Worm (Caenorhabditis elegans) whole organism, L1 larva: ENCODE results near the gene sru-6.

ENCODE experiments used
- F16B12.6 ChIP-seq: fragments of 150-350 bp; optimal IDR thresholded peaks from 2 replicates; lab custom pipeline; 2014; ENCODE audit warnings: missing biosample characterization, missing genetic modification characterization
- Y116A8C.19 ChIP-seq: sonication (generic microtip); optimal IDR thresholded peaks from 2 replicates; lab custom pipeline; 2016; ENCODE audit warnings: missing compliant biosample characterization, missing genetic modification characterization, borderline replicate concordance
- alr-1 ChIP-seq: fragments of 200-800 bp; sonication (Bioruptor generic); optimal IDR thresholded peaks from 2 replicates; lab custom pipeline; 2018; ENCODE audit warnings: borderline replicate concordance, mild to moderate bottlenecking, missing genetic modification characterization, missing compliant biosample characterization
- blmp-1 ChIP-seq: fragments of 150-350 bp; optimal IDR thresholded peaks from 2 replicates; lab custom pipeline; 2014; ENCODE audit warnings: missing biosample characterization, missing genetic modification characterization
- ceh-63 ChIP-seq: fragments of 200-800 bp; sonication (Bioruptor generic); optimal IDR thresholded peaks from 2 replicates; lab custom pipeline; 2018; ENCODE audit warnings: mild to moderate bottlenecking, missing genetic modification characterization, missing compliant biosample characterization
- ces-1 ChIP-seq: fragments of 150-350 bp; optimal IDR thresholded peaks from 2 replicates; lab custom pipeline; 2014; ENCODE audit warnings: missing biosample characterization, missing genetic modification reagents, missing genetic modification characterization
- dpl-1 ChIP-seq, 3 experiments: fragments of 150-350 bp in 2 of 3; sonication (generic microtip) in 1 of 3; optimal IDR thresholded peaks; 2 replicates each; lab custom pipeline; 2014 to 2017; ENCODE audit warnings: missing biosample characterization in 3 of 3, missing genetic modification characterization in 3 of 3, missing genetic modification reagents in 3 of 3
- dsc-1 ChIP-seq: sonication (generic microtip); optimal IDR thresholded peaks from 2 replicates; lab custom pipeline; 2016; ENCODE audit warnings: mild to moderate bottlenecking, missing genetic modification characterization, missing compliant biosample characterization
- efl-1 ChIP-seq, 4 experiments: fragments of 150-350 bp; optimal IDR thresholded peaks in 3 of 4; peaks in 1 of 4; 1 replicate in 1 of 4; 2 replicates in 3 of 4; lab custom pipeline; 2014; ENCODE audit warnings: missing biosample characterization in 2 of 4, missing genetic modification characterization in 2 of 4, missing genetic modification reagents in 2 of 4
- elt-2 ChIP-seq: sonication (generic microtip); optimal IDR thresholded peaks from 2 replicates; lab custom pipeline; 2016; ENCODE audit warnings: missing genetic modification characterization, mild to moderate bottlenecking, inconsistent platforms, missing compliant biosample characterization, missing genetic modification reagents
- fkh-4 ChIP-seq: sonication (generic microtip); optimal IDR thresholded peaks from 2 replicates; lab custom pipeline; 2016; ENCODE audit warnings: missing compliant biosample characterization, missing genetic modification characterization, borderline replicate concordance
- grh-1 ChIP-seq: fragments of 200-800 bp; sonication (Bioruptor generic); IDR thresholded peaks from 2 replicates; pipeline ENCODE4 v1.3.6; 2022; ENCODE audit warnings: missing genetic modification reagents, missing genetic modification characterization, missing compliant biosample characterization
- hlh-17 ChIP-seq: fragments of 200-800 bp; sonication (Bioruptor generic); optimal IDR thresholded peaks from 2 replicates; lab custom pipeline; 2018; ENCODE audit warnings: missing genetic modification characterization, mild to moderate bottlenecking, missing compliant biosample characterization, moderate library complexity, borderline replicate concordance
- hpl-2 ChIP-seq: fragments of 150-350 bp; optimal IDR thresholded peaks from 2 replicates; lab custom pipeline; 2014; ENCODE audit warnings: missing biosample characterization, missing genetic modification reagents, missing genetic modification characterization
- isw-1 ChIP-seq: fragments of 200-800 bp; sonication (Bioruptor generic); IDR thresholded peaks from 2 replicates; pipeline ENCODE4 v1.3.6; 2022; ENCODE audit warnings: missing genetic modification characterization, missing compliant biosample characterization
- jun-1 ChIP-seq: fragments of 150-350 bp; optimal IDR thresholded peaks from 2 replicates; lab custom pipeline; 2014; ENCODE audit warnings: missing biosample characterization, missing genetic modification reagents, missing genetic modification characterization
- lin-14 ChIP-seq: fragments of 200-800 bp; sonication (Bioruptor generic); optimal IDR thresholded peaks from 2 replicates; lab custom pipeline; 2018; ENCODE audit warnings: mild to moderate bottlenecking, missing genetic modification characterization, moderate library complexity, missing compliant biosample characterization
- lin-35 ChIP-seq, 2 experiments: fragments of 150-350 bp; optimal IDR thresholded peaks; 2 replicates each; lab custom pipeline; 2014; ENCODE audit warnings: missing biosample characterization in 2 of 2, missing genetic modification characterization in 2 of 2, missing genetic modification reagents in 2 of 2
- lir-3 ChIP-seq: sonication (generic microtip); optimal IDR thresholded peaks from 2 replicates; lab custom pipeline; 2016; ENCODE audit warnings: mild to moderate bottlenecking, missing genetic modification characterization, moderate library complexity, missing compliant biosample characterization; ENCODE audit not compliant: poor library complexity
- mab-9 ChIP-seq: fragments of 200-800 bp; sonication (Bioruptor generic); IDR thresholded peaks from 2 replicates; pipeline ENCODE4 v1.3.6; 2022; ENCODE audit warnings: missing genetic modification reagents, missing genetic modification characterization, missing compliant biosample characterization
- mep-1 ChIP-seq: fragments of 150-350 bp; optimal IDR thresholded peaks from 2 replicates; lab custom pipeline; 2014; ENCODE audit warnings: missing biosample characterization, missing genetic modification characterization
- nhr-28 ChIP-seq: fragments of 150-350 bp; optimal IDR thresholded peaks from 2 replicates; lab custom pipeline; 2014; ENCODE audit warnings: missing biosample characterization, missing genetic modification characterization
- nhr-76 ChIP-seq: sonication (generic microtip); optimal IDR thresholded peaks from 2 replicates; lab custom pipeline; 2017; ENCODE audit warnings: missing biosample characterization, missing genetic modification characterization
- nhr-84 ChIP-seq: sonication (generic microtip); optimal IDR thresholded peaks from 2 replicates; lab custom pipeline; 2017; ENCODE audit warnings: missing biosample characterization, missing genetic modification characterization
- nhr-85 ChIP-seq: sonication (generic microtip); peaks from one replicate; lab custom pipeline; 2016; ENCODE audit warnings: missing genetic modification characterization, inconsistent platforms, missing compliant biosample characterization
- pag-3 ChIP-seq: sonication (generic microtip); optimal IDR thresholded peaks from 2 replicates; lab custom pipeline; 2017; ENCODE audit warnings: missing genetic modification characterization, mild to moderate bottlenecking, missing compliant biosample characterization, antibody characterized with exemption, borderline replicate concordance; ENCODE audit not compliant: insufficient read depth
- pqm-1 ChIP-seq: sonication (generic microtip); optimal IDR thresholded peaks from 3 replicates; lab custom pipeline; 2017; ENCODE audit warnings: missing biosample characterization, missing genetic modification characterization
- skn-1 ChIP-seq: fragments of 150-350 bp; optimal IDR thresholded peaks from 2 replicates; lab custom pipeline; 2014; ENCODE audit warnings: missing biosample characterization, missing genetic modification characterization
- snpc-4 ChIP-seq: fragments of 150-350 bp; optimal IDR thresholded peaks from 2 replicates; lab custom pipeline; 2014; ENCODE audit warnings: missing biosample characterization, missing genetic modification characterization
- sptf-1 ChIP-seq: fragments of 150-350 bp; optimal IDR thresholded peaks from 2 replicates; lab custom pipeline; 2014; ENCODE audit warnings: missing biosample characterization, missing genetic modification characterization
- swsn-7 ChIP-seq: sonication (generic microtip); optimal IDR thresholded peaks from 2 replicates; lab custom pipeline; 2016; ENCODE audit warnings: missing genetic modification characterization, missing compliant biosample characterization
- tlp-1 ChIP-seq: fragments of 150-350 bp; optimal IDR thresholded peaks from 2 replicates; lab custom pipeline; 2014; ENCODE audit warnings: missing biosample characterization, missing genetic modification characterization
- unc-62 ChIP-seq: fragments of 150-350 bp; optimal IDR thresholded peaks from 2 replicates; lab custom pipeline; 2014; ENCODE audit warnings: missing biosample characterization, missing genetic modification reagents, missing genetic modification characterization
- vab-15 ChIP-seq: sonication (generic microtip); optimal IDR thresholded peaks from 2 replicates; lab custom pipeline; 2017; ENCODE audit warnings: missing genotype, mild to moderate bottlenecking, missing genetic modification characterization, missing compliant biosample characterization
- xbp-1 ChIP-seq: sonication (generic microtip); optimal IDR thresholded peaks from 2 replicates; lab custom pipeline; 2016; ENCODE audit warnings: missing genetic modification characterization, missing compliant biosample characterization
- zip-4 ChIP-seq: fragments of 200-800 bp; sonication (Bioruptor generic); optimal IDR thresholded peaks from 2 replicates; lab custom pipeline; 2018; ENCODE audit warnings: mild to moderate bottlenecking, missing genetic modification characterization, moderate library complexity, missing compliant biosample characterization

sru-6 gene

DNA sequence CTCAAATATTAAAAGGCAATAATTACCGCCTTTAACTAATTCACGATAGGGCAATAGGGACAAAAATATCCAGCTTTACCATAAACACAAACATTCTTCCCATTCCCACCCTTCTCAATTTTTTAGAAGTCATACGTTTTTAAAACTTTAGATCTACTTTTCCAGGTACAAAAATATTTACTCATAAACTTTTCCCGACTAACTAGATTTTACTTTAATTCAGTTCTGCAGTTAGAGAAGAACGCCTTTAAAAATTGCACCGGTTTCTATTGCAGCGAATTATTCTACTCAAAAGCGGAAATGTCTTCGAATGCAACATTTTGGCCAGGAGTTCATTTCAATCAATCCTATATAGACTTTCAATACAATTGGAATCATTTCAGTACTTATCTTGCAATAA, 5.9 kb downstream of the sru-6 start, which contains the start of gene sru-3:
TSS of gene sru-3 (plus strand) at position 301 of the 400 bp plus-strand sequence.
- TF ChIP-seq zip-4 (GFP tag; lab: Kevin White, UChicago) (no peak), mab-9 (GFP tag; lab: Robert Waterston, UW) (no peak), vab-15 (no peak), nhr-85 (tag; lab: Kevin White, UChicago) (peak; percentile 25), nhr-28 (tag; lab: Kevin White, UChicago) (no peak)

DNA sequence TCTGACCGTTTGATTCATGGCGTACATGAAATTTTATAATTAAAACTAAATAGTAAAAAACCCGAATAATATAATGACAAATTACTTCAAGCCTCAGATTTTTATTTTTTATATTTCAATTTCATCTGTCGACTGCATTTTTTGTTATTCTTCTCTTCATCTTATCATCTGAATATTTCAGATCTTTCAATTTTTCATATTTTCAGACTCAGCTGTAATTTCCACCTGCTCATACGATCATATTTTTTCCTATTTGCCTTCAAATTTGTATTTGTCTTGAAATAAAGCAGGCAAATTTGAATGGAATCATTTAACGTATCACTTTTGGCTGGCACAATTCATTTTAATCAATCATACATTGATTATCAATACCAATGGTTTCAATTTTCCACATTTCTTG, 7.7 kb downstream of the sru-6 start, which contains the start of gene sru-4:
TSS of gene sru-4 (plus strand) at position 301 of the 400 bp plus-strand sequence.
- TF ChIP-seq swsn-7 (tag; lab: Kevin White, UChicago) (no peak), isw-1 (GFP tag; lab: Robert Waterston, UW) (no peak), pqm-1 (tag; lab: Kevin White, UChicago) (no peak), lin-14 (GFP tag; lab: Kevin White, UChicago) (no peak), alr-1 (tag; lab: Kevin White, UChicago) (no peak), zip-4 (GFP tag; lab: Kevin White, UChicago) (no peak), ceh-63 (GFP tag; lab: Kevin White, UChicago) (no peak), pag-3 (no peak), hpl-2 (GFP tag; lab: Kevin White, UChicago) (no peak), lir-3 (no peak), jun-1 (tag; lab: Kevin White, UChicago) (no peak), tlp-1 (tag; lab: Kevin White, UChicago) (no peak), F16B12.6 (tag; lab: Kevin White, UChicago) (no peak)

DNA sequence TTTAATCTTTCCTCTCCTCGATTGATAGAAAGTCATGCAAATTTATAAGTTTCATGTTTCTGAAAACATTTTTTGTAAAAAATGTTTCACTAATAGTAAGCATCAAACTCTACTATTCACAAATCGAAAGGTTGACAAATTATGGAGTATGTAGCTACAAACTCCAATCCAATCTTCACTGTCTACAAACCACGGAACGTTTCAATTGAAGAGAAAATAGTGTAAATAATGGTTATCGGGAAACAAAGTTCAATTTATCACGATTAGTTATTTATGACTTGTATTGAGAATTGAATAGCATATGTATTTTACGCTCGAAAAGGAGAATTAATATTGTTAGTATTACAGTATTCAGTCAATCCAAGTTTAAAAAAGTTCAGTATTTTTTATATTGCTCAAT, 9.2 kb downstream of the sru-6 start:
- TF ChIP-seq dsc-1 (tag; lab: Kevin White, UChicago) (no peak), ces-1 (GFP tag; lab: Kevin White, UChicago) (no peak), xbp-1 (tag; lab: Kevin White, UChicago) (no peak), efl-1 (optimal IDR thresholded peaks at IDR 0.05; lab: Kevin White, UChicago) (no peak), efl-1 (GFP tag; optimal IDR thresholded peaks at IDR 0.05 in 1 of 2; lab: Kevin White, UChicago) (no peak)
- TF ChIP-seq, all 84 proteins: peak for 0

DNA sequence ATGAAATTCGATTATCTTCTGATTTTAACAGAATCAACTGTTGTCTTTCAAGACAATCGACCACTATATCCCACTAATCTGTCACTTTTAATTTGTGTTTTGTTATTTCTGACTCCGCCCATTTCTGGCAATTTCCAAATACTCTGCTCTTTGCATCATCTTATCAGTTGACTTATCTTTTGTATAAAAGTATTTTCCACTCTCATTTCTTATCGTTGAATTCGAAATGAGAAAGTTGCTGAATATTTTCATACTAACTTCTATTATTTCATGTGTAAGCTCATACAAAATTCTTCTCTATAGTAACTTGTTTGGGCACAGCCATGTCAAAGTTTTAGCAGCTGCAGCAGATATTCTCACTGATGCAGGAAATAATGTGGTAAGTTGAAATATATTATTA, 9.7 kb downstream of the sru-6 start, which contains the start of gene ugt-21:
TSS of gene ugt-21 (plus strand) at position 212 of the 400 bp plus-strand sequence.
- TF ChIP-seq mep-1 (tag; lab: Kevin White, UChicago) (no peak), efl-1 (optimal IDR thresholded peaks at IDR 0.05; lab: Kevin White, UChicago) (no peak), efl-1 (GFP tag; optimal IDR thresholded peaks at IDR 0.05 in 1 of 2; lab: Kevin White, UChicago) (peak in 1 of 2 experiments; percentile 69), elt-2 (peak; percentile 69)

DNA sequence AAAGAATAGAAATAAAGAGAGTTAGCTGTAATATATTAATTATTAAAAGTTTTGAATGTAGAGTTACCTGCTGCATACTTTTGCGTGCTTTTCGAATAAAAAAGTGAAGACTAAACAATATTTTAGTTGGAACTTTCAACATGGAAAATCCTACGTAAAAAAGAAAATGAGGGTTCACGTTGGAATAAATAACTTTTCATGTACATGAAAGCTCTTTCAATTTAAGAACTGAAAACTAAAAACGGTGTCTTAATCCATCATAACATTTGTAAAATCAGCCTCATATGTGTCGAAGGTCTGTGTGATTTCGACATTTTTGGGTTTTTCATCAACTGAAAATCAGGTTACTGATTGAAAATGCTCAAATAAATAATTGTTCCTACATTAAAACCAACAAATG, 15.8 kb downstream of the sru-6 start, which contains the start of gene ttr-9:
TSS of gene ttr-9 (minus strand) at position 101 of the 400 bp plus-strand sequence.
- TF ChIP-seq nhr-84 (tag; lab: Kevin White, UChicago) (no peak), lir-3 (no peak)

DNA sequence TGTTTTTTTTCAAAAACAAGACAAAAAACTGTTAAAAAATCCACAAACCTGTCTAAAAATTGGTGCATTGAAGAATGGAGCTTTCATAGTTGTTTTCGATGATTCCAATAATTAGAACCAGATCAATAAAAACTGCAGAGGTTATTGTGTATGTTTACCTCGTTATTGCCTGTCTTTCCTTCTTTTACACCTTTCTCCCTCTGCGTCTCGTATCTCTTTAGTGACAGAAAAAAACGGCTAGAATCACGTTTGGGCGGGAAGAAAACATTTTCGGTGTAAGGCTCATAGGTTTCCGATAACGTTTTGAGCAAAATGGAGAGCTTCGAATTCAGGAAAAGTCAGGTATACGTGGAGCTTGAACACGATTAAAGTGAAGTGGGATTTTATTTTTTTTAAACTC, 18.2 kb downstream of the sru-6 start, which contains the start of gene ethe-1:
TSS of gene ethe-1 (minus strand) at position 150 of the 400 bp plus-strand sequence.
- TF ChIP-seq efl-1 (optimal IDR thresholded peaks at IDR 0.05; lab: Kevin White, UChicago) (peak; percentile 3 to 4), efl-1 (GFP tag; optimal IDR thresholded peaks at IDR 0.05 in 1 of 2; lab: Kevin White, UChicago) (peak in 1 of 2 experiments; percentile 91), lin-35 (GFP tag; optimal IDR thresholded peaks at IDR 0.05; lab: Kevin White, UChicago) (peak in 1 of 2 experiments; percentile 22), nhr-76 (tag; lab: Kevin White, UChicago) (no peak), unc-62 (GFP tag; lab: Kevin White, UChicago) (no peak), sptf-1 (tag; lab: Kevin White, UChicago) (no peak), blmp-1 (peak; percentile 14), skn-1 (tag; lab: Kevin White, UChicago) (no peak), nhr-28 (tag; lab: Kevin White, UChicago) (no peak), Y116A8C.19 (no peak), dpl-1 (GFP tag; optimal IDR thresholded peaks at IDR 0.05; lab: Kevin White, UChicago) (peak in 2 of 3 experiments; percentile 0 to 26), fkh-4 (tag; lab: Kevin White, UChicago) (no peak), hlh-17 (GFP tag; lab: Kevin White, UChicago) (no peak), snpc-4 (peak; percentile 32), grh-1 (GFP tag; lab: Robert Waterston, UW) (no peak), mep-1 (tag; lab: Kevin White, UChicago) (no peak)
